Fruit fly (Drosophila melanogaster) whole organism, embryonic: ENCODE measurements around the gene CG46310.

Experiments
- CG11456 ChIP-seq: fragments of 200-800 bp; sonication (Bioruptor generic); IDR thresholded peaks from 3 replicates; pipeline ENCODE4 v1.3.6; 2022; ENCODE audit warnings: missing biosample characterization, missing genetic modification characterization
- CG11723 ChIP-seq: fragments of 200-800 bp; sonication (Bioruptor generic); optimal IDR thresholded peaks from 2 replicates; lab custom pipeline; 2017; ENCODE audit warnings: missing biosample characterization, mild to moderate bottlenecking, missing genetic modification characterization
- CG14014 ChIP-seq: fragments of 200-800 bp; sonication (Bioruptor generic); IDR thresholded peaks from 2 replicates; pipeline ENCODE4 v1.3.6; 2022; ENCODE audit warnings: missing biosample characterization, missing genetic modification characterization
- CG15073 ChIP-seq: fragments of 200-800 bp; sonication (Bioruptor generic); optimal IDR thresholded peaks from 2 replicates; lab custom pipeline; 2016; ENCODE audit warnings: missing biosample characterization, missing genetic modification characterization
- CG18262 ChIP-seq: fragments of 200-800 bp; optimal IDR thresholded peaks from 3 replicates; lab custom pipeline; 2019; ENCODE audit warnings: missing biosample characterization, mild to moderate bottlenecking, missing genetic modification characterization, moderate library complexity
- CG2199 ChIP-seq: fragments of 200-800 bp; sonication (Bioruptor generic); IDR thresholded peaks from 3 replicates; pipeline ENCODE4 v1.3.6; 2022; ENCODE audit warnings: missing biosample characterization, missing genetic modification characterization
- CG2889 ChIP-seq: fragments of 200-800 bp; sonication (Bioruptor generic); IDR thresholded peaks from 3 replicates; pipeline ENCODE4 v1.3.6; 2022; ENCODE audit warnings: missing biosample characterization, missing genetic modification characterization
- CG31441 ChIP-seq: fragments of 200-800 bp; sonication (Bioruptor generic); IDR thresholded peaks from 2 replicates; pipeline ENCODE4 v1.3.6; 2022; ENCODE audit warnings: missing biosample characterization, missing genetic modification characterization
- CG34422 ChIP-seq: fragments of 200-800 bp; sonication (Bioruptor generic); IDR thresholded peaks from 3 replicates; pipeline ENCODE4 v1.3.6; 2022; ENCODE audit warnings: missing biosample characterization, missing genetic modification characterization
- CG4282 ChIP-seq: fragments of 200-800 bp; sonication (Bioruptor generic); optimal IDR thresholded peaks from 2 replicates; lab custom pipeline; 2016; ENCODE audit warnings: missing biosample characterization, missing genetic modification characterization
- CG4360 ChIP-seq: fragments of 200-800 bp; sonication (Bioruptor generic); IDR thresholded peaks from 2 replicates; pipeline ENCODE4 v1.3.6; 2022; ENCODE audit warnings: missing biosample characterization, missing genetic modification characterization
- CG4730 ChIP-seq: fragments of 200-800 bp; sonication (Bioruptor generic); IDR thresholded peaks from 2 replicates; pipeline ENCODE4 v1.3.6; 2022; ENCODE audit warnings: missing biosample characterization, missing genetic modification characterization
- CG6654 ChIP-seq: fragments of 200-800 bp; sonication (Bioruptor generic); optimal IDR thresholded peaks from 2 replicates; lab custom pipeline; 2017; ENCODE audit warnings: missing biosample characterization, mild to moderate bottlenecking, missing genetic modification characterization
- CG7963 ChIP-seq: fragments of 200-800 bp; sonication (Bioruptor generic); IDR thresholded peaks from 3 replicates; pipeline ENCODE4 v1.3.6; 2022; ENCODE audit warnings: missing biosample characterization, missing genetic modification characterization; ENCODE audit not compliant: partially characterized antibody
- CG7987 ChIP-seq: fragments of 200-800 bp; sonication (Bioruptor generic); optimal IDR thresholded peaks from 2 replicates; lab custom pipeline; 2018; ENCODE audit warnings: missing biosample characterization, mild to moderate bottlenecking, missing genetic modification characterization, moderate library complexity
- CG8281 ChIP-seq: fragments of 200-800 bp; sonication (Bioruptor generic); optimal IDR thresholded peaks from 2 replicates; lab custom pipeline; 2018; ENCODE audit warnings: missing biosample characterization, mild to moderate bottlenecking, missing genetic modification characterization, moderate library complexity
- CG9215 ChIP-seq: fragments of 200-800 bp; sonication (Bioruptor generic); IDR thresholded peaks from 2 replicates; pipeline ENCODE4 v1.3.6; 2022; ENCODE audit warnings: missing biosample characterization, missing genetic modification characterization
- Camta ChIP-seq: fragments of 200-800 bp; sonication (Bioruptor generic); optimal IDR thresholded peaks from 2 replicates; lab custom pipeline; 2016; ENCODE audit warnings: missing biosample characterization, missing genetic modification characterization
- D19A ChIP-seq: fragments of 200-800 bp; optimal IDR thresholded peaks from 3 replicates; lab custom pipeline; 2019; ENCODE audit warnings: missing biosample characterization, mild to moderate bottlenecking, missing genetic modification characterization, moderate library complexity
- Doc3 ChIP-seq: fragments of 200-800 bp; sonication (Bioruptor generic); IDR thresholded peaks from 3 replicates; pipeline ENCODE4 v1.3.6; 2022; ENCODE audit warnings: missing biosample characterization, missing genetic modification characterization; ENCODE audit not compliant: partially characterized antibody
- Ets97D ChIP-seq: fragments of 200-800 bp; sonication (Bioruptor generic); optimal IDR thresholded peaks from 3 replicates; lab custom pipeline; 2016; ENCODE audit warnings: missing biosample characterization, missing genetic modification characterization
- Fer1 ChIP-seq: fragments of 200-800 bp; sonication (Bioruptor generic); optimal IDR thresholded peaks from 2 replicates; lab custom pipeline; 2017; ENCODE audit warnings: missing biosample characterization, mild to moderate bottlenecking, missing genetic modification characterization
- HLH54F ChIP-seq: fragments of 200-800 bp; sonication (Bioruptor generic); optimal IDR thresholded peaks from 3 replicates; lab custom pipeline; 2016; ENCODE audit warnings: missing biosample characterization, missing genetic modification characterization
- Hsf ChIP-seq: fragments of 200-800 bp; sonication (Bioruptor generic); optimal IDR thresholded peaks from 3 replicates; lab custom pipeline; 2016; ENCODE audit warnings: missing biosample characterization, missing genetic modification characterization
- Lhr ChIP-seq: fragments of 200-800 bp; sonication (Bioruptor generic); optimal IDR thresholded peaks from 3 replicates; lab custom pipeline; 2017; ENCODE audit warnings: mild to moderate bottlenecking, missing biosample characterization, missing genetic modification reagents, missing genetic modification characterization
- NK7.1 ChIP-seq: fragments of 200-800 bp; sonication (Bioruptor generic); optimal IDR thresholded peaks from 3 replicates; lab custom pipeline; 2016; ENCODE audit warnings: missing biosample characterization, missing genetic modification characterization
- Oli ChIP-seq: fragments of 200-800 bp; sonication (Bioruptor generic); optimal IDR thresholded peaks from 2 replicates; lab custom pipeline; 2018; ENCODE audit warnings: missing biosample characterization, mild to moderate bottlenecking, missing genetic modification characterization, moderate library complexity
- Six4 ChIP-seq: fragments of 200-800 bp; sonication (Bioruptor generic); optimal IDR thresholded peaks from 2 replicates; lab custom pipeline; 2016; ENCODE audit warnings: missing biosample characterization, missing genetic modification characterization
- Usf ChIP-seq: fragments of 200-800 bp; sonication (Bioruptor generic); optimal IDR thresholded peaks from 2 replicates; lab custom pipeline; 2017; ENCODE audit warnings: missing genotype, missing biosample characterization, missing genetic modification characterization
- cato ChIP-seq: fragments of 200-800 bp; sonication (Bioruptor generic); optimal IDR thresholded peaks from 2 replicates; lab custom pipeline; 2016; ENCODE audit warnings: missing biosample characterization, missing genetic modification characterization, borderline replicate concordance
- croc ChIP-seq: fragments of 200-800 bp; sonication (Bioruptor generic); conservative IDR thresholded peaks from 3 replicates; pipeline ENCODE4 v1.3.6; 2022; ENCODE audit warnings: missing biosample characterization, missing genetic modification characterization
- da ChIP-seq: fragments of 200-800 bp; sonication (Bioruptor generic); optimal IDR thresholded peaks from 2 replicates; lab custom pipeline; 2016; ENCODE audit warnings: missing biosample characterization, missing genetic modification characterization
- gce ChIP-seq: fragments of 200-800 bp; sonication (Bioruptor generic); IDR thresholded peaks from 3 replicates; pipeline ENCODE4 v1.3.6; 2022; ENCODE audit warnings: missing biosample characterization, missing genetic modification characterization
- gcm2 ChIP-seq: fragments of 200-800 bp; sonication (Bioruptor generic); optimal IDR thresholded peaks from 2 replicates; lab custom pipeline; 2016; ENCODE audit warnings: missing biosample characterization, missing genetic modification characterization
- gfzf ChIP-seq: fragments of 200-800 bp; sonication (Bioruptor generic); optimal IDR thresholded peaks from 2 replicates; lab custom pipeline; 2016; ENCODE audit warnings: missing biosample characterization, mild to moderate bottlenecking, missing genetic modification characterization, moderate library complexity
- gro ChIP-seq: fragments of 200-800 bp; sonication (Bioruptor generic); optimal IDR thresholded peaks from 2 replicates; lab custom pipeline; 2016; ENCODE audit warnings: missing biosample characterization, missing genetic modification characterization
- hb ChIP-seq: fragments of 200-800 bp; sonication (Bioruptor generic); IDR thresholded peaks from 3 replicates; pipeline ENCODE4 v1.3.6; 2022; ENCODE audit warnings: missing biosample characterization, missing genetic modification characterization; ENCODE audit not compliant: partially characterized antibody
- jing ChIP-seq: fragments of 200-800 bp; sonication (Bioruptor generic); optimal IDR thresholded peaks from 2 replicates; lab custom pipeline; 2018; ENCODE audit warnings: missing biosample characterization, mild to moderate bottlenecking, missing genetic modification characterization
- lbe ChIP-seq: fragments of 200-800 bp; sonication (Bioruptor generic); optimal IDR thresholded peaks from 2 replicates; lab custom pipeline; 2016; ENCODE audit warnings: missing biosample characterization, mild to moderate bottlenecking, missing genetic modification characterization
- lilli ChIP-seq: fragments of 200-800 bp; sonication (Bioruptor generic); optimal IDR thresholded peaks from 3 replicates; lab custom pipeline; 2016; ENCODE audit warnings: missing biosample characterization, missing genetic modification characterization
- mam ChIP-seq: fragments of 200-800 bp; sonication (Bioruptor generic); optimal IDR thresholded peaks from 3 replicates; lab custom pipeline; 2016; ENCODE audit warnings: missing biosample characterization, missing genetic modification characterization
- nerfin-2 ChIP-seq: fragments of 200-800 bp; sonication (Bioruptor generic); IDR thresholded peaks from 2 replicates; pipeline ENCODE4 v1.3.6; 2022; ENCODE audit warnings: missing biosample characterization, missing genetic modification characterization; ENCODE audit not compliant: partially characterized antibody
- oc ChIP-seq: fragments of 200-800 bp; sonication (Bioruptor generic); optimal IDR thresholded peaks from 2 replicates; lab custom pipeline; 2018; ENCODE audit warnings: missing biosample characterization, mild to moderate bottlenecking, missing genetic modification characterization, moderate library complexity
- onecut ChIP-seq: fragments of 200-800 bp; sonication (Bioruptor generic); IDR thresholded peaks from 2 replicates; pipeline ENCODE4 v1.3.6; 2022; ENCODE audit warnings: missing biosample characterization, missing genetic modification characterization
- peb ChIP-seq: fragments of 200-800 bp; sonication (Bioruptor generic); IDR thresholded peaks from 2 replicates; pipeline ENCODE4 v1.3.6; 2022; ENCODE audit warnings: missing biosample characterization, missing genetic modification characterization
- prd ChIP-seq, 3 experiments: fragments of >200 bp in 2 of 3; fragments of 200-800 bp in 1 of 3; sonication (Bioruptor generic) in 1 of 3; optimal IDR thresholded peaks in 2 of 3; IDR thresholded peaks in 1 of 3; 2 replicates in 2 of 3; 3 replicates in 1 of 3; pipeline versions ENCODE4 v1.3.6 to Lab custom; 2017 to 2022; ENCODE audit warnings: missing biosample characterization in 1 of 3, missing genetic modification characterization in 1 of 3
- psq ChIP-seq: fragments of 200-800 bp; sonication (Bioruptor generic); optimal IDR thresholded peaks from 2 replicates; lab custom pipeline; 2017; ENCODE audit warnings: missing biosample characterization, missing genetic modification characterization
- seq ChIP-seq: fragments of 200-800 bp; sonication (Bioruptor generic); IDR thresholded peaks from 2 replicates; pipeline ENCODE4 v1.3.6; 2022; ENCODE audit warnings: missing biosample characterization, missing genetic modification characterization
- slbo ChIP-seq: fragments of 200-800 bp; sonication (Bioruptor generic); IDR thresholded peaks from 2 replicates; pipeline ENCODE4 v1.3.6; 2022; ENCODE audit warnings: missing biosample characterization, missing genetic modification characterization
- tio ChIP-seq: fragments of 200-800 bp; sonication (Bioruptor generic); optimal IDR thresholded peaks from 2 replicates; lab custom pipeline; 2017; ENCODE audit warnings: missing biosample characterization, missing genetic modification characterization, inconsistent platforms
- zen ChIP-seq: fragments of 200-800 bp; sonication (Bioruptor generic); optimal IDR thresholded peaks from 3 replicates; lab custom pipeline; 2018; ENCODE audit warnings: missing biosample characterization, mild to moderate bottlenecking, missing genetic modification characterization, moderate library complexity

Gene CG46310

dm6 chr3R:23211745-23212254 is 38.1 kb downstream of the CG46310 start (continued):
- TF ChIP-seq da (GFP tag; lab: Kevin White, UChicago) (no peak), cato (no peak), Hsf (no peak), CG2889 (GFP tag; lab: Robert Waterston, UW) (no peak), Six4 (GFP tag; lab: Kevin White, UChicago) (peak; percentile 7), Doc3 (no peak), jing (no peak), peb (GFP tag; lab: Robert Waterston, UW) (peak; percentile 38; the same call in 1 of the 2 replicates), tio (peak; percentile 3), CG4730 (no peak), CG2199 (GFP tag; lab: Robert Waterston, UW) (no peak), CG14014 (GFP tag; lab: Robert Waterston, UW) (peak; percentile 59), oc (no peak), CG8281 (tag; lab: Kevin White, UChicago) (no peak), lbe (no peak), CG7963 (no peak), CG7987 (GFP tag; lab: Kevin White, UChicago) (peak; percentile 10), gce (GFP tag; lab: Robert Waterston, UW) (no peak), hb (no peak), HLH54F (GFP tag; lab: Kevin White, UChicago) (peak; percentile 7), lilli (GFP tag; lab: Kevin White, UChicago) (peak; percentile 54), gro (GFP tag; lab: Kevin White, UChicago) (peak; percentile 25), Oli (tag; lab: Kevin White, UChicago) (peak; percentile 53), Fer1 (GFP tag; lab: Kevin White, UChicago) (peak; percentile 78), nerfin-2 (GFP tag; lab: Robert Waterston, UW) (no peak), Lhr (no peak), CG18262 (tag; lab: Kevin White, UChicago) (peak; percentile 62), psq (no peak), CG4282 (GFP tag; lab: Kevin White, UChicago) (no peak), Usf (GFP tag; lab: Kevin White, UChicago) (no peak), croc (no peak), mam (GFP tag; lab: Kevin White, UChicago) (peak; percentile 64), onecut (GFP tag; lab: Robert Waterston, UW) (peak; percentile 24; the same call in 1 of the 2 replicates), CG4360 (peak; percentile 21; the same call in 1 of the 2 replicates), gcm2 (GFP tag; lab: Kevin White, UChicago) (no peak), slbo (peak; percentile 32), CG11456 (GFP tag; lab: Robert Waterston, UW) (no peak), CG15073 (no peak), gfzf (GFP tag; lab: Kevin White, UChicago) (no peak), CG11723 (peak; percentile 27), seq (no peak), Camta (GFP tag; lab: Kevin White, UChicago) (peak; percentile 41), CG34422 (GFP tag; lab: Robert Waterston, UW) (no peak), prd (optimal IDR thresholded peaks at IDR 0.05; lab: Kevin White, UChicago) (no peak), prd (GFP tag; IDR thresholded peaks at IDR 0.05; lab: Robert Waterston, UW) (peak; percentile 42; the same call in 1 of the 3 replicates), CG6654 (GFP tag; lab: Kevin White, UChicago) (no peak), NK7.1 (GFP tag; lab: Kevin White, UChicago) (no peak), CG31441 (GFP tag; lab: Robert Waterston, UW) (peak; percentile 61), zen (tag; lab: Kevin White, UChicago) (peak; percentile 22), Ets97D (GFP tag; lab: Kevin White, UChicago) (peak; percentile 12), D19A (tag; lab: Kevin White, UChicago) (peak; percentile 59), CG9215 (peak; percentile 46; the same call in 1 of the 2 replicates)
